Worm (Caenorhabditis elegans) whole organism, L4 larva: ENCODE data around the gene lin-45.

Experiments
- F37D6.2 ChIP-seq: sonication (generic microtip); optimal IDR thresholded peaks from 2 replicates; lab custom pipeline; 2016; ENCODE audit warnings: mild to moderate bottlenecking, missing genetic modification characterization, missing compliant biosample characterization
- F44E2.7 ChIP-seq: fragments of 200-800 bp; sonication (Bioruptor generic); IDR thresholded peaks from 2 replicates; pipeline ENCODE4 v2.1.2; 2022; ENCODE audit warnings: missing genetic modification characterization, missing compliant biosample characterization
- R02D3.7 ChIP-seq: fragments of 150-350 bp; sonication (generic microtip); optimal IDR thresholded peaks from 3 replicates; lab custom pipeline; 2014; ENCODE audit warnings: missing biosample characterization, missing genetic modification characterization
- Y5F2A.4 ChIP-seq: fragments of 200-800 bp; sonication (Bioruptor generic); optimal IDR thresholded peaks from 2 replicates; lab custom pipeline; 2018; ENCODE audit warnings: mild to moderate bottlenecking, missing genetic modification characterization, missing compliant biosample characterization
- ZK337.2 ChIP-seq: fragments of 200-800 bp; sonication (Bioruptor generic); IDR thresholded peaks from 2 replicates; pipeline ENCODE4 v1.3.6; 2022; ENCODE audit warnings: missing genetic modification reagents, missing genetic modification characterization, missing compliant biosample characterization
- aha-1 ChIP-seq: fragments of 150-350 bp; peaks from one replicate; lab custom pipeline; 2014; ENCODE audit warnings: missing biosample characterization, missing genetic modification characterization
- aly-2 ChIP-seq: sonication (generic microtip); optimal IDR thresholded peaks from 2 replicates; lab custom pipeline; 2018; ENCODE audit warnings: missing biosample characterization, missing genetic modification characterization
- ama-1 ChIP-seq: fragments of 150-350 bp; optimal IDR thresholded peaks from 2 replicates; lab custom pipeline; 2014; ENCODE audit warnings: inconsistent platforms, mixed read lengths
- arid-1 ChIP-seq: fragments of 200-800 bp; sonication (Bioruptor generic); conservative IDR thresholded peaks from 2 replicates; pipeline ENCODE4 v1.3.6; 2022; ENCODE audit warnings: missing genetic modification reagents, missing genetic modification characterization, missing compliant biosample characterization
- attf-4 ChIP-seq: sonication (generic microtip); optimal IDR thresholded peaks from 3 replicates; lab custom pipeline; 2017; ENCODE audit warnings: missing biosample characterization, missing genetic modification characterization
- ceh-82 ChIP-seq: sonication (generic microtip); optimal IDR thresholded peaks from 2 replicates; lab custom pipeline; 2017; ENCODE audit warnings: missing biosample characterization, missing genetic modification characterization
- daf-12 ChIP-seq: fragments of 150-350 bp; optimal IDR thresholded peaks from 2 replicates; lab custom pipeline; 2014; ENCODE audit warnings: missing biosample characterization, missing genetic modification reagents, missing genetic modification characterization
- dmd-6 ChIP-seq: fragments of 200-800 bp; sonication (Bioruptor generic); IDR thresholded peaks from 2 replicates; pipeline ENCODE4 v1.3.6; 2022; ENCODE audit warnings: missing genetic modification reagents, missing genetic modification characterization, missing compliant biosample characterization
- dmd-9 ChIP-seq: fragments of 200-800 bp; sonication (Bioruptor generic); IDR thresholded peaks from 2 replicates; pipeline ENCODE4 v1.3.6; 2022; ENCODE audit warnings: missing genetic modification reagents, missing genetic modification characterization, missing compliant biosample characterization
- dpl-1 ChIP-seq: fragments of 150-350 bp; optimal IDR thresholded peaks from 2 replicates; lab custom pipeline; 2014; ENCODE audit warnings: missing biosample characterization, missing genetic modification reagents, missing genetic modification characterization
- dve-1 ChIP-seq: sonication (generic microtip); optimal IDR thresholded peaks from 2 replicates; lab custom pipeline; 2017; ENCODE audit warnings: antibody characterized with exemption, mild to moderate bottlenecking, missing genetic modification characterization, missing compliant biosample characterization; ENCODE audit not compliant: insufficient read depth
- egl-27 ChIP-seq: sonication (generic microtip); optimal IDR thresholded peaks from 3 replicates; lab custom pipeline; 2017; ENCODE audit warnings: missing biosample characterization, missing genetic modification reagents, missing genetic modification characterization
- egl-43 ChIP-seq: fragments of 200-800 bp; sonication (Bioruptor generic); IDR thresholded peaks from 2 replicates; pipeline ENCODE4 v1.3.6; 2022; ENCODE audit warnings: missing genetic modification reagents, missing genetic modification characterization, missing compliant biosample characterization
- gei-8 ChIP-seq: fragments of 200-800 bp; sonication (Bioruptor generic); optimal IDR thresholded peaks from 2 replicates; lab custom pipeline; 2018; ENCODE audit warnings: mild to moderate bottlenecking, missing genetic modification characterization, missing compliant biosample characterization
- hif-1 ChIP-seq, 2 experiments: sonication (generic microtip); optimal IDR thresholded peaks; 2 replicates each; lab custom pipeline; 2016 to 2017; ENCODE audit warnings: missing compliant biosample characterization in 2 of 2, missing genetic modification characterization in 2 of 2, missing genetic modification reagents in 2 of 2, missing genotype in 2 of 2, mild to moderate bottlenecking in 1 of 2
- hlh-30 ChIP-seq: sonication (generic microtip); optimal IDR thresholded peaks from 2 replicates; lab custom pipeline; 2017; ENCODE audit warnings: antibody characterized with exemption, mild to moderate bottlenecking, missing genetic modification characterization, missing compliant biosample characterization; ENCODE audit not compliant: insufficient read depth
- hmg-1.1 ChIP-seq: fragments of 200-800 bp; sonication (Bioruptor generic); IDR thresholded peaks from 2 replicates; pipeline ENCODE4 v1.3.6; 2022; ENCODE audit warnings: missing genetic modification reagents, missing genetic modification characterization, missing compliant biosample characterization
- lim-7 ChIP-seq: fragments of 200-800 bp; sonication (Bioruptor generic); IDR thresholded peaks from 2 replicates; pipeline ENCODE4 v1.3.6; 2022; ENCODE audit warnings: missing genetic modification characterization, missing compliant biosample characterization
- lin-1 ChIP-seq: fragments of 200-800 bp; sonication (Bioruptor generic); IDR thresholded peaks from 2 replicates; pipeline ENCODE4 v1.3.6; 2022; ENCODE audit warnings: missing genetic modification reagents, missing genetic modification characterization, missing compliant biosample characterization
- lin-13 ChIP-seq: fragments of 150-350 bp; optimal IDR thresholded peaks from 2 replicates; lab custom pipeline; 2014; ENCODE audit warnings: missing biosample characterization, missing genetic modification reagents, missing genetic modification characterization
- lin-29 ChIP-seq: fragments of 200-800 bp; sonication (Bioruptor generic); IDR thresholded peaks from 2 replicates; pipeline ENCODE4 v1.3.6; 2022; ENCODE audit warnings: missing genetic modification reagents, missing genetic modification characterization, missing compliant biosample characterization
- lin-38 ChIP-seq: fragments of 200-800 bp; sonication (Bioruptor generic); IDR thresholded peaks from 2 replicates; pipeline ENCODE4 v1.3.6; 2022; ENCODE audit warnings: missing genetic modification reagents, missing genetic modification characterization, missing compliant biosample characterization
- lin-39 ChIP-seq: fragments of 150-350 bp; optimal IDR thresholded peaks from 2 replicates; lab custom pipeline; 2014; ENCODE audit warnings: missing biosample characterization, missing genetic modification reagents, missing genetic modification characterization
- lir-3 ChIP-seq: sonication (generic microtip); optimal IDR thresholded peaks from 2 replicates; lab custom pipeline; 2016; ENCODE audit warnings: mild to moderate bottlenecking, missing genetic modification characterization, missing compliant biosample characterization
- madf-5 ChIP-seq, 2 experiments: fragments of 200-800 bp; sonication (Bioruptor generic); IDR thresholded peaks; 2 replicates each; pipeline ENCODE4 v1.3.6; 2022; ENCODE audit warnings: missing compliant biosample characterization in 2 of 2, missing genetic modification characterization in 2 of 2
- nhr-28 ChIP-seq: fragments of 150-350 bp; optimal IDR thresholded peaks from 2 replicates; lab custom pipeline; 2014; ENCODE audit warnings: missing biosample characterization, missing genetic modification characterization
- nhr-42 ChIP-seq: fragments of 200-800 bp; sonication (Bioruptor generic); IDR thresholded peaks from 2 replicates; pipeline ENCODE4 v1.3.6; 2022; ENCODE audit warnings: missing genetic modification characterization, missing compliant biosample characterization
- nhr-48 ChIP-seq: sonication (generic microtip); optimal IDR thresholded peaks from 2 replicates; lab custom pipeline; 2016; ENCODE audit warnings: mild to moderate bottlenecking, missing genetic modification characterization, missing compliant biosample characterization
- nhr-76 ChIP-seq: fragments of 150-350 bp; optimal IDR thresholded peaks from 2 replicates; lab custom pipeline; 2014; ENCODE audit warnings: missing biosample characterization, missing genetic modification characterization
- nhr-77 ChIP-seq: fragments of 150-350 bp; optimal IDR thresholded peaks from 2 replicates; lab custom pipeline; 2014; ENCODE audit warnings: missing biosample characterization, missing genetic modification characterization
- php-3 ChIP-seq: fragments of 200-800 bp; sonication (Bioruptor generic); IDR thresholded peaks from 2 replicates; pipeline ENCODE4 v1.3.6; 2022; ENCODE audit warnings: missing genetic modification reagents, missing genetic modification characterization, missing compliant biosample characterization
- pqm-1 ChIP-seq: sonication (generic microtip); optimal IDR thresholded peaks from 2 replicates; lab custom pipeline; 2017; ENCODE audit warnings: missing biosample characterization, missing genetic modification characterization
- sdz-12 ChIP-seq: fragments of 200-800 bp; sonication (Bioruptor generic); optimal IDR thresholded peaks from 2 replicates; lab custom pipeline; 2018; ENCODE audit warnings: mild to moderate bottlenecking, missing genetic modification characterization, missing compliant biosample characterization
- set-16 ChIP-seq: fragments of 200-800 bp; sonication (Bioruptor generic); IDR thresholded peaks from 2 replicates; pipeline ENCODE4 v1.3.6; 2022; ENCODE audit warnings: missing genetic modification reagents, missing genetic modification characterization, missing compliant biosample characterization
- tra-1 ChIP-seq: fragments of 200-800 bp; sonication (Bioruptor generic); IDR thresholded peaks from 2 replicates; pipeline ENCODE4 v1.3.6; 2022; ENCODE audit warnings: missing genetic modification reagents, missing genetic modification characterization, missing compliant biosample characterization
- unc-130 ChIP-seq: sonication (generic microtip); optimal IDR thresholded peaks from 2 replicates; lab custom pipeline; 2016; ENCODE audit warnings: missing genetic modification reagents, missing genetic modification characterization, missing compliant biosample characterization
- unc-62 ChIP-seq, 3 experiments: fragments of 150-350 bp in 1 of 3; sonication (generic microtip); optimal IDR thresholded peaks in 2 of 3; peaks in 1 of 3; 1 replicate in 1 of 3; 2 replicates in 2 of 3; lab custom pipeline; 2014 to 2017; ENCODE audit warnings: missing biosample characterization in 3 of 3, missing genetic modification characterization in 3 of 3, missing genetic modification reagents in 3 of 3, missing genotype in 1 of 3
- zag-1 ChIP-seq: fragments of 150-350 bp; optimal IDR thresholded peaks from 2 replicates; lab custom pipeline; 2014; ENCODE audit warnings: missing biosample characterization, missing genetic modification characterization
- zfp-2 ChIP-seq: sonication (generic microtip); optimal IDR thresholded peaks from 2 replicates; lab custom pipeline; 2016; ENCODE audit warnings: mild to moderate bottlenecking, missing genetic modification characterization, missing compliant biosample characterization
- zip-11 ChIP-seq: fragments of 200-800 bp; sonication (Bioruptor generic); IDR thresholded peaks from 2 replicates; pipeline ENCODE4 v1.3.6; 2022; ENCODE audit warnings: missing genetic modification characterization, missing compliant biosample characterization

Gene lin-45

DNA sequence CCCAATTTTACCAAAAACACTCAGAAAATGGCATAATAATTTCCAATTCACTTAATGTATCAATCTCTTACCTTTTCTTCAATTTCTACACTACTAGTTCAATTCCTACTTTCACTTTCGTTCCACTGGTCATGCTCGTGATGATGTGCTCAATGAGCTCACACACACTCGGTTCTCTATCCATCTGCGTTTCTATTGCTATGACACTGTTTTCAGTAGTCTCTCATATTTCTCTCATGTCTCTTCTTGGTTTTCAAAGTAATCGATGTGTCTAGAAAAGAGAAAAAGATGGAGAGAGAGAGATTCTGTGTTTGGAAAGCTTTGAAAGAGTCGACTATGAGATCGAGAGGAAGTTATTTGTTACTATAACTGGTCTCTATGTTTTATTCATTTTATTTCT is 18.9 kb upstream of the lin-45 start (continued):
- TF ChIP-seq lin-1 (GFP tag; lab: Robert Waterston, UW) (no peak), pqm-1 (no peak), nhr-77 (tag; lab: Kevin White, UChicago) (peak; percentile 49), dmd-9 (GFP tag; lab: Robert Waterston, UW) (no peak), sdz-12 (GFP tag; lab: Kevin White, UChicago) (no peak), dpl-1 (GFP tag; lab: Kevin White, UChicago) (peak; percentile 2), hif-1 (tag; optimal IDR thresholded peaks at IDR 0.05; lab: Kevin White, UChicago) (peak in 1 of 2 experiments; percentile 18), dve-1 (tag; lab: Kevin White, UChicago) (peak; percentile 85), nhr-42 (GFP tag; lab: Robert Waterston, UW) (no peak), nhr-76 (tag; lab: Kevin White, UChicago) (no peak), arid-1 (GFP tag; lab: Robert Waterston, UW) (no peak), attf-4 (tag; lab: Kevin White, UChicago) (no peak), F37D6.2 (tag; lab: Kevin White, UChicago) (no peak), zag-1 (tag; lab: Kevin White, UChicago) (no peak), gei-8 (GFP tag; lab: Kevin White, UChicago) (no peak), egl-27 (no peak), hlh-30 (tag; lab: Kevin White, UChicago) (peak; percentile 91), ceh-82 (tag; lab: Kevin White, UChicago) (no peak), unc-130 (GFP tag; lab: Kevin White, UChicago) (no peak), egl-43 (no peak), nhr-48 (peak; percentile 6), lin-13 (GFP tag; lab: Kevin White, UChicago) (no peak), tra-1 (GFP tag; lab: Robert Waterston, UW) (no peak), zfp-2 (tag; lab: Kevin White, UChicago) (no peak), lim-7 (no peak), ama-1 (no peak), R02D3.7 (tag; lab: Kevin White, UChicago) (no peak), madf-5 (GFP tag; IDR thresholded peaks at IDR 0.05; lab: Robert Waterston, UW) (no peak), hmg-1.1 (GFP tag; lab: Robert Waterston, UW) (peak; percentile 68), Y5F2A.4 (no peak), lin-39 (tag; lab: Kevin White, UChicago) (no peak), zip-11 (GFP tag; lab: Robert Waterston, UW) (no peak)

DNA sequence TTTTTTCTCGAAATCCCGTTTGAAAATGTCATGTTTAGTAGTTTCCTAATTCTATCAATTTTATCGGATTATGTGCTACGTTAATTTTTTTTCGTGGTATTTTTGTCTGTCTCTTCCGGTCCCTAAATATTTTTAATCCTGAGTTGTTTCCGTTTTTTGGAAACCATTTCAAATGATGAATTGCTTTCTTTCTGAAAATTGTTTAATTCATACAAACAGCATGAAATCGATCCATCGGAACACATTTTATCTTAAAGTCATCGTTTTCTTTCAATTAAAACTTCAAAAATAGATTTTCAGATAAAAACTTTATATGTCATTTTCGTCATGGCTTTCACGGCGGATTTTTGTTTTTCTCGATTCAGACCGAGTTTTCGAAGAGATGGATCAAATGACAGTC is 14.0 kb upstream of the lin-45 start, which contains the start of gene spd-3:
TSS of gene spd-3 (plus strand) at position 301 of the 400 bp plus-strand sequence.
- 0 out of 2 replicates have a peak, but pooled peaks have one; percentile 12 for TF ChIP-seq lin-38 (GFP tag; lab: Robert Waterston, UW)
- TF ChIP-seq aha-1 (tag; lab: Kevin White, UChicago) = peak; percentile 12
- TF ChIP-seq egl-43 = no peak
- no peak for TF ChIP-seq F44E2.7 (GFP tag; lab: Robert Waterston, UW)
- TF ChIP-seq, all 104 proteins: peak for 2

DNA sequence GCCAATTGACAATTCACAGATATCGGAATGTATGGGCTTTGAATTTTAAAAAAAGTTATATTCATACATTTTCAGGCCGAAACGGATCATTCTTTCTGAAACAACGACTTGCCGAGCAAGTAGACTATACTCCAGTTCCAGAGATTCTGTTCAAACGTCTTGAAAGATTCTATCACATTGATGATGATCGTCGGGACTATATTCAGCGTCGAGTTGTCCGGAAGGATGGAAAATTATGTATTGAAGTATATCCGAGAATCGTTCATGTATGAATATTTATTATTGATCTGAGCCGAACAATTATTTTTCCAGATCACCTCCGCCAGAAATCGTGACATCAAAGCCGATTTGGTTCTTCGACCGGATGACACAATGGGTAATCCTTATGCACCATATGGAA is 9.2 kb upstream of the lin-45 start:
- TF ChIP-seq set-16 (no peak), lir-3 (no peak), arid-1 (GFP tag; lab: Robert Waterston, UW) (no peak), unc-62 (GFP tag; optimal IDR thresholded peaks at IDR 0.05 in 1 of 2; lab: Kevin White, UChicago) (peak in 1 of 2 experiments; percentile 16), unc-62 (tag; optimal IDR thresholded peaks at IDR 0.05; lab: Kevin White, UChicago) (no peak), nhr-76 (tag; lab: Kevin White, UChicago) (no peak), lin-29 (GFP tag; lab: Robert Waterston, UW) (no peak), php-3 (GFP tag; lab: Robert Waterston, UW) (no peak), dmd-6 (GFP tag; lab: Robert Waterston, UW) (no peak), nhr-28 (no peak), F44E2.7 (GFP tag; lab: Robert Waterston, UW) (no peak), ZK337.2 (GFP tag; lab: Robert Waterston, UW) (no peak), aly-2 (tag; lab: Kevin White, UChicago) (no peak), daf-12 (tag; lab: Kevin White, UChicago) (no peak), aha-1 (tag; lab: Kevin White, UChicago) (peak; percentile 91)
